Worm (Caenorhabditis elegans) whole organism, midembryonic: ENCODE data around the gene Y53F4B.5.

Experiments used
- T22C8.4 ChIP-seq: fragments of 200-800 bp; sonication (Bioruptor generic); IDR thresholded peaks from 2 replicates; pipeline ENCODE4 v1.3.6; 2022; ENCODE audit warnings: missing genetic modification characterization, missing compliant biosample characterization
- cog-1 ChIP-seq: sonication (generic microtip); optimal IDR thresholded peaks from 2 replicates; lab custom pipeline; 2016; ENCODE audit warnings: missing genetic modification characterization, missing compliant biosample characterization
- flt-1 ChIP-seq: fragments of 200-800 bp; sonication (Bioruptor generic); IDR thresholded peaks from 2 replicates; pipeline ENCODE4 v1.3.6; 2022; ENCODE audit warnings: missing genetic modification characterization, missing compliant biosample characterization
- klf-2 ChIP-seq: fragments of 200-800 bp; sonication (Bioruptor generic); conservative IDR thresholded peaks from 2 replicates; pipeline ENCODE4 v1.3.6; 2022; ENCODE audit warnings: missing genetic modification reagents, missing genetic modification characterization, missing compliant biosample characterization
- med-1 ChIP-seq: sonication (generic microtip); optimal IDR thresholded peaks from 2 replicates; lab custom pipeline; 2017; ENCODE audit warnings: missing genetic modification characterization, mild to moderate bottlenecking, missing compliant biosample characterization, antibody characterized with exemption, missing genetic modification reagents; ENCODE audit not compliant: insufficient read depth
- ref-1 ChIP-seq: fragments of 200-800 bp; sonication (Bioruptor generic); conservative IDR thresholded peaks from 2 replicates; pipeline ENCODE4 v1.3.6; 2022; ENCODE audit warnings: missing genetic modification reagents, missing genetic modification characterization, missing compliant biosample characterization
- tab-1 ChIP-seq: fragments of 200-800 bp; sonication (Bioruptor generic); IDR thresholded peaks from 2 replicates; pipeline ENCODE4 v1.3.6; 2022; ENCODE audit warnings: missing genetic modification characterization, missing compliant biosample characterization
- ztf-23 ChIP-seq: fragments of 200-800 bp; sonication (Bioruptor generic); IDR thresholded peaks from 2 replicates; pipeline ENCODE4 v1.3.6; 2022; ENCODE audit warnings: missing genetic modification reagents, missing genetic modification characterization, missing compliant biosample characterization
- ztf-29 ChIP-seq: fragments of 200-800 bp; sonication (Bioruptor generic); IDR thresholded peaks from 2 replicates; pipeline ENCODE4 v1.3.6; 2022; ENCODE audit warnings: missing genetic modification reagents, missing genetic modification characterization, missing compliant biosample characterization

DNA sequence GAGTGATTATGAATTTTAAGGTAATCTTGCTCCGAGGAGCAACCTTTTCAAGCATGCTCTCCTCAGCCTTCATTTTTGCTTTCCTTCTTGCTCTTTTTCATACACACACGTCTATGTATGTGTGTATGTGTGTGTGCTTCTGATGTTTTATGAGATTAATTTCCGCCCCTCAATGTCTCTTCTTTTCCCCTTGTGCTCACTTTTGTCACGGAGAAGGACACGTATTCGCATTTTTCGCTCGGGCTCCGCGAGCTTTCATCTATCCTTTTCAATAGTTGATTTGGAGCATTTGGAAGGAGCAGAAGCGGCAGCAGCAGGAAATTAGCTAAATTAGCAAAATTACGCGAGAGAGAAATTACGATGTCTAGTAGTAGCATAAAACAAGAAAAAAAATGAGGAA is 43.5 kb downstream of the Y53F4B.5 start:
- no peak for TF ChIP-seq T22C8.4 (GFP tag; lab: Robert Waterston, UW)
- no peak for TF ChIP-seq klf-2 (GFP tag; lab: Robert Waterston, UW)
- no peak for TF ChIP-seq ztf-29 (GFP tag; lab: Robert Waterston, UW)
- no peak for TF ChIP-seq flt-1 (GFP tag; lab: Robert Waterston, UW)
- no peak for TF ChIP-seq cog-1 (tag; lab: Kevin White, UChicago)
- TF ChIP-seq tab-1 (GFP tag; lab: Robert Waterston, UW): no peak
- no peak for TF ChIP-seq med-1
- TF ChIP-seq ztf-23: no peak
- TF ChIP-seq ref-1: no peak
